Fruit fly (Drosophila melanogaster) whole organism, pupa: ENCODE data around the gene CG6785.

Source experiments
- CG10348 ChIP-seq: fragments of 200-800 bp; sonication (Bioruptor generic); IDR thresholded peaks from 2 replicates; pipeline ENCODE4 v1.3.6; 2022; ENCODE audit warnings: missing biosample characterization, missing genetic modification characterization
- CG12605 ChIP-seq: fragments of 200-800 bp; sonication (Bioruptor generic); IDR thresholded peaks from 2 replicates; pipeline ENCODE4 v1.3.6; 2022; ENCODE audit warnings: missing biosample characterization, missing genetic modification characterization
- CG13204 ChIP-seq: fragments of 200-800 bp; sonication (Bioruptor generic); optimal IDR thresholded peaks from 2 replicates; lab custom pipeline; 2018; ENCODE audit warnings: missing biosample characterization, mild to moderate bottlenecking, missing genetic modification characterization, moderate library complexity
- CG14655 ChIP-seq: fragments of 200-800 bp; sonication (Bioruptor generic); optimal IDR thresholded peaks from 3 replicates; lab custom pipeline; 2017; ENCODE audit warnings: mild to moderate bottlenecking, missing biosample characterization, missing genetic modification reagents, missing genetic modification characterization
- CG15710 ChIP-seq: fragments of 200-800 bp; sonication (Bioruptor generic); optimal IDR thresholded peaks from 2 replicates; lab custom pipeline; 2018; ENCODE audit warnings: missing biosample characterization, mild to moderate bottlenecking, missing genetic modification characterization, moderate library complexity
- CG17806 ChIP-seq: fragments of 200-800 bp; sonication (Bioruptor generic); optimal IDR thresholded peaks from 2 replicates; lab custom pipeline; 2018; ENCODE audit warnings: missing biosample characterization, mild to moderate bottlenecking, missing genetic modification characterization, moderate library complexity
- CG32121 ChIP-seq: fragments of 200-800 bp; sonication (Bioruptor generic); IDR thresholded peaks from 2 replicates; pipeline ENCODE4 v1.3.6; 2022; ENCODE audit warnings: missing biosample characterization, missing genetic modification characterization
- CG34367 ChIP-seq: fragments of 200-800 bp; sonication (Bioruptor generic); optimal IDR thresholded peaks from 2 replicates; lab custom pipeline; 2018; ENCODE audit warnings: missing biosample characterization, mild to moderate bottlenecking, missing genetic modification characterization
- CG4496 ChIP-seq: fragments of 200-800 bp; sonication (Bioruptor generic); IDR thresholded peaks from 3 replicates; pipeline ENCODE4 v1.3.6; 2022; ENCODE audit warnings: missing biosample characterization, missing genetic modification characterization
- CG8159 ChIP-seq: fragments of 200-800 bp; sonication (Bioruptor generic); optimal IDR thresholded peaks from 3 replicates; lab custom pipeline; 2018; ENCODE audit warnings: missing biosample characterization, mild to moderate bottlenecking, missing genetic modification characterization, moderate library complexity
- CG8301 ChIP-seq: fragments of 200-800 bp; sonication (Bioruptor generic); optimal IDR thresholded peaks from 2 replicates; lab custom pipeline; 2018; ENCODE audit warnings: missing biosample characterization, mild to moderate bottlenecking, missing genetic modification characterization
- CG9948 ChIP-seq: fragments of 200-800 bp; sonication (Bioruptor generic); optimal IDR thresholded peaks from 2 replicates; lab custom pipeline; 2018; ENCODE audit warnings: missing biosample characterization, mild to moderate bottlenecking, missing genetic modification characterization, moderate library complexity
- D1 ChIP-seq: fragments of 200-800 bp; sonication (Bioruptor generic); optimal IDR thresholded peaks from 2 replicates; lab custom pipeline; 2018; ENCODE audit warnings: missing biosample characterization, mild to moderate bottlenecking, missing genetic modification characterization, moderate library complexity
- EcR ChIP-seq: fragments of 200-800 bp; sonication (Bioruptor generic); optimal IDR thresholded peaks from 3 replicates; lab custom pipeline; 2019; ENCODE audit warnings: missing biosample characterization, missing genetic modification characterization, mild to moderate bottlenecking, moderate library complexity, missing genetic modification reagents
- Ets98B ChIP-seq: fragments of 200-800 bp; sonication (Bioruptor generic); IDR thresholded peaks from 2 replicates; pipeline ENCODE4 v1.3.6; 2022; ENCODE audit warnings: missing biosample characterization, missing genetic modification characterization
- Pif1A ChIP-seq: fragments of 200-800 bp; sonication (Bioruptor generic); optimal IDR thresholded peaks from 3 replicates; lab custom pipeline; 2016; ENCODE audit warnings: missing biosample characterization, missing genetic modification characterization
- Pif1B ChIP-seq: fragments of 200-800 bp; sonication (Bioruptor generic); optimal IDR thresholded peaks from 3 replicates; lab custom pipeline; 2016; ENCODE audit warnings: missing biosample characterization, missing genetic modification characterization
- Snoo ChIP-seq: fragments of 200-800 bp; sonication (Bioruptor generic); optimal IDR thresholded peaks from 3 replicates; lab custom pipeline; 2017; ENCODE audit warnings: missing biosample characterization, mild to moderate bottlenecking, missing genetic modification characterization, inconsistent platforms
- fd96Ca ChIP-seq: fragments of 200-800 bp; sonication (Bioruptor generic); IDR thresholded peaks from 3 replicates; pipeline ENCODE4 v1.3.6; 2022; ENCODE audit warnings: missing biosample characterization, missing genetic modification characterization
- gl ChIP-seq: fragments of 200-800 bp; sonication (Bioruptor generic); optimal IDR thresholded peaks from 2 replicates; lab custom pipeline; 2018; ENCODE audit warnings: missing biosample characterization, mild to moderate bottlenecking, missing genetic modification characterization
- rn ChIP-seq: fragments of 200-800 bp; sonication (Bioruptor generic); IDR thresholded peaks from 2 replicates; pipeline ENCODE4 v1.3.6; 2022; ENCODE audit warnings: missing biosample characterization, missing genetic modification characterization

CG6785 gene

DNA sequence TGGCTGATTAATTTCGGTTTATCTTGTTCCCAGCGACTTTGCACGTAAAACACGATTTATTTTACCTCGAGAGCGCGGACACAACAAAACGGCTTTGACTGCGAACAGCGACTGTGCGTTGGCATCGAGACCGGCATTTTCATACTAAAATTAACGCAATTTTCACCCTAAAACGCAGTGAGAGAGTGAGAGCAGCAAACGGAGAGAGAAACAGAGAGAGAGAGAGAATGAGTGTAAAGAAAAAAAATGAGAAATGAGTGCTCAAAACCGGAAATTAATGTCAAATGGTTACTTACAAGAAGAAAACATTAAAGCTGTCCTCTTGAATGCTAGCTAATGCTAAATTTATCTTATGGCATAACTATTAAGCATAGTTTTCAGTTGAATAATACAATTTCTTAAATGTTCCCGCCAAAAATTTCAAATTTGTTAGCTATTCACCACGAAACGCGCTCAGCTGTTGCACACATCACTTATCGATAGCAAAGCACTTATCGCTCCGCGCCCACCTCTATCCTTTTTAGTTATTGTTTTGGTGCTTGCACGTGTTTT lies 10.9 kb upstream of the CG6785 start, which contains the start of the genes JhI-21, RpL7-like and CG34164:
JhI-21 (minus strand) TSS at position 206 of the 552 bp plus-strand sequence.
RpL7-like (plus strand) TSS at position 490 of the 552 bp plus-strand sequence.
CG34164 (plus strand) TSS at position 512 of the 552 bp plus-strand sequence.
- TF ChIP-seq CG12605 (GFP tag; lab: Robert Waterston, UW) (peak; percentile 43; the same call in 1 of the 2 replicates), Ets98B (GFP tag; lab: Robert Waterston, UW) (peak; percentile 19; the same call in 1 of the 2 replicates), CG9948 (tag; lab: Kevin White, UChicago) (no peak), CG14655 (GFP tag; lab: Kevin White, UChicago) (no peak), Snoo (peak; percentile 6), CG34367 (tag; lab: Kevin White, UChicago) (no peak), gl (tag; lab: Kevin White, UChicago) (no peak)

DNA sequence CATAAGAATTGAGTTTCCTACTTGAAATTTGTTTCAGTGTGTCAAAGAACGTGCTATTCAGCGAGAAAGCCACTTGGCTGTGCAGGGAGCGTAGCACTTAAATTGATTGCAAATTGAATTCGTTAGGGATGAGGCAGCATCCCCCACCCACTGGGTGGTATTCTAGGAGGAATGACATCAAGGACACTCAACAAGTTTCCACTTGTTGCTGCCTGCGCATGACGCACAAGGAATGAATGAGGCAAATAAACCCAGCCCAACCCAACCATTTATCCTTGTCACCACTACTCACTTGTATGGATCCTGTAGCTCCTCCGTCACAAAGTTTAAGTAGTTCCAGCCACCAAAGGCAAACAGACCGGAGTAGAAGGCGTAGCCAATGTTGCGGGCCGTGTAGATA lies 8.4 kb upstream of the CG6785 start:
- TF ChIP-seq CG12605 (GFP tag; lab: Robert Waterston, UW) (peak; percentile 93), CG10348 (no peak), EcR (GFP tag; lab: Kevin White, UChicago) (no peak), Pif1A (GFP tag; lab: Kevin White, UChicago) (no peak), Pif1B (GFP tag; lab: Kevin White, UChicago) (no peak)

dm6 chr2L:12049133-12049532 lies 4.1 kb upstream of the CG6785 start, which contains the start of gene PLCXD:
Gene PLCXD, plus strand, starts transcription at chr2L:12049418.
- no peak for TF ChIP-seq fd96Ca
- no peak for TF ChIP-seq CG14655 (GFP tag; lab: Kevin White, UChicago)
- no peak for TF ChIP-seq CG34367 (tag; lab: Kevin White, UChicago)
- TF ChIP-seq CG9948 (tag; lab: Kevin White, UChicago), result no peak
- TF ChIP-seq Pif1A (GFP tag; lab: Kevin White, UChicago), result no peak
- no peak for TF ChIP-seq rn
- TF ChIP-seq CG8159 (tag; lab: Kevin White, UChicago), result no peak
- no peak for TF ChIP-seq Ets98B (GFP tag; lab: Robert Waterston, UW)
- TF ChIP-seq CG15710 (tag; lab: Kevin White, UChicago), result no peak
- TF ChIP-seq CG12605 (GFP tag; lab: Robert Waterston, UW), result no peak
- TF ChIP-seq, all 21 proteins: peak for 0

DNA sequence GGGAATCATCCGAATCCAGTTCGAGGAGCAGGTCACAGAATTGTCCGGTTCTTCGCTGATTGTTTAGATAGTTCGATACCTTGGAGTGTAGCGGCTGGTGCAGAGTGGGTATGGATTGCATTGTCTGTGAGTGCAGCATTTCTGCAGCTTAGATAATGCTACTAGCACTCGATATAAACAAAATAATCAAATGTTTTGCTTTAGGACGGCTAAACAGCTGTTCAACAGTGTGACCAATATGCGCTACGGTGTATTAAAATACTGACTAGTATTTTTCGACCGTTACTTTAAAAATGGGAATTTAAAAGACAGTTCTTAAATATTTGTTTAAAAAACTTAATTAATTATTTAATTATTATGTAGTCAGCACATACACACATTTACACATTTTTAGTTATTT lies 3.7 kb upstream of the CG6785 start, which contains the start of gene Plzf:
Plzf (minus strand) TSS at position 196 of the 400 bp plus-strand sequence.
- TF ChIP-seq CG4496 (GFP tag; lab: Robert Waterston, UW) (no peak), Pif1B (GFP tag; lab: Kevin White, UChicago) (no peak), rn (no peak), D1 (tag; lab: Kevin White, UChicago) (no peak), Pif1A (GFP tag; lab: Kevin White, UChicago) (no peak), EcR (GFP tag; lab: Kevin White, UChicago) (no peak), CG14655 (GFP tag; lab: Kevin White, UChicago) (no peak), CG10348 (no peak), CG12605 (GFP tag; lab: Robert Waterston, UW) (no peak)

- TF ChIP-seq rn, result no peak
- TF ChIP-seq CG12605 (GFP tag; lab: Robert Waterston, UW), result no peak
- no peak for TF ChIP-seq Snoo
- no peak for TF ChIP-seq CG32121 (GFP tag; lab: Robert Waterston, UW)
Measured at dm6 chr2L:12046856-12047230, 1.8 kb upstream of the CG6785 start.

DNA sequence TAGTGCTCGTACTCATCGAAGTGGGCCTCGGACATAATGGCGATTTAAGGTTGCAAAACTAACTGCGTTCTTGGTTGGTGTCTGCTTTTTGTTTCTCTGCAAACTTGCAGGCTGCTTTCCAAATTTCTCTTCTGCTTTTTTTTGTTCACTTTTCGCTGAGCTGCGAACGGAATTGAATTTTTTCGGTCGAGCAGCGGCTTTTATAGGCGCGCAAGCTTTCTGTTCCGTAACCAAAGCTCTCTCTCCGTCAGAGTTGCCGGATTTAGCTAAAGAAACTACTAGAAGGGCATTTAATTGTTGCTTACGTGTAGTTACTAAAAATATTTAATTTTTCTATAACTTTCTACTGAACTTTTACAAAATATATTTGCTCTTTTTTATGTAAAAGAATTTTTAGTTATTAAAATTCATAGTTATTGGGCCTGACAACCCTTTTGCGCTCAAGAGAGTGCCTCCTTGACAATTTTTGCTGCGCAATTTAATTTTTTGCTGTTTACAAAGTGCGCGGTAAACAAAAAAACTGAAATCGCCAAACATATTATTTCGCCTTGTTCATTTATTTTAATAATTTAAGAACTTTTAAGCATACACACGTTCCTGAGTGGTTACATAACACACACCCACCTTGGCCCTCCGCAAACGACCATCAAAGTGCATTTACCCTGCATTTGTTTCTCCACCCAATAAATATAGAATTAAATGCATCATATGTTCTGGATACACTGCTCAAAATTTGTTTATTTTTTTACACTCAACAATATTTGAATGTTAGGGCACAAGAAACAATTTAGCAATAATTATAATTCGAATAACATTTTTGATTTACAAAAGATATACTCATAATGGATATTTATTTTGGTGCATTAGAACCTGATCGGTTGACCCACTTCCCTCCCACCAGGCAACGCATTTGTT lies 1.2 kb upstream of the CG6785 start, which contains the start of gene CG6770:
CG6770 (minus strand) TSS at position 178 of the 915 bp plus-strand sequence.
- peak; percentile 92 for TF ChIP-seq Snoo
- TF ChIP-seq CG14655 (GFP tag; lab: Kevin White, UChicago), result peak; percentile 80
- peak; percentile 72 for TF ChIP-seq CG9948 (tag; lab: Kevin White, UChicago)
- peak; percentile 86 for TF ChIP-seq Pif1A (GFP tag; lab: Kevin White, UChicago)
- peak; percentile 74 for TF ChIP-seq rn
- peak; percentile 72 for TF ChIP-seq EcR (GFP tag; lab: Kevin White, UChicago)
- TF ChIP-seq CG8159 (tag; lab: Kevin White, UChicago), result peak; percentile 88
- peak; percentile 20 for TF ChIP-seq gl (tag; lab: Kevin White, UChicago)
- peak; percentile 72 for TF ChIP-seq CG8301
- peak; percentile 90 for TF ChIP-seq CG12605 (GFP tag; lab: Robert Waterston, UW)
- peak; percentile 84 for TF ChIP-seq Pif1B (GFP tag; lab: Kevin White, UChicago)
- peak; percentile 89 for TF ChIP-seq Ets98B (GFP tag; lab: Robert Waterston, UW)
- peak; percentile 86 for TF ChIP-seq fd96Ca
- peak; percentile 86 for TF ChIP-seq CG15710 (tag; lab: Kevin White, UChicago)
- peak; percentile 39 for TF ChIP-seq CG13204 (GFP tag; lab: Kevin White, UChicago)
- peak; percentile 92 for TF ChIP-seq CG4496 (GFP tag; lab: Robert Waterston, UW)
- TF ChIP-seq CG10348, result no peak
- TF ChIP-seq CG34367 (tag; lab: Kevin White, UChicago), result peak; percentile 73
- peak; percentile 80 for TF ChIP-seq CG17806 (tag; lab: Kevin White, UChicago)
- peak; percentile 53 for TF ChIP-seq D1 (tag; lab: Kevin White, UChicago)
- TF ChIP-seq CG32121 (GFP tag; lab: Robert Waterston, UW), result peak; percentile 86
